Worm (Caenorhabditis elegans) whole organism, L4 larva: ENCODE data around the gene F14E5.2.
A peak's percentile ranks its signal among the peaks of the same experiment; 100 is the strongest.

Experiments used
- D1046.2 ChIP-seq: fragments of 200-800 bp; sonication (Bioruptor generic); IDR thresholded peaks from 2 replicates; pipeline ENCODE4 v1.3.6; 2022; ENCODE audit warnings: missing genetic modification characterization, missing compliant biosample characterization
- F26F4.8 ChIP-seq: fragments of 200-800 bp; sonication (Bioruptor generic); conservative IDR thresholded peaks from 2 replicates; pipeline ENCODE4 v1.3.6; 2022; ENCODE audit warnings: missing genetic modification characterization, missing compliant biosample characterization
- T20F7.1 ChIP-seq: fragments of 200-800 bp; sonication (Bioruptor generic); optimal IDR thresholded peaks from 2 replicates; lab custom pipeline; 2018; ENCODE audit warnings: mild to moderate bottlenecking, missing genetic modification characterization, missing compliant biosample characterization
- Y48G9A.11 ChIP-seq: fragments of 200-800 bp; sonication (Bioruptor generic); IDR thresholded peaks from 2 replicates; pipeline ENCODE4 v1.3.6; 2022; ENCODE audit warnings: missing genetic modification reagents, missing genetic modification characterization, missing compliant biosample characterization
- Y5F2A.4 ChIP-seq: fragments of 200-800 bp; sonication (Bioruptor generic); optimal IDR thresholded peaks from 2 replicates; lab custom pipeline; 2018; ENCODE audit warnings: mild to moderate bottlenecking, missing genetic modification characterization, missing compliant biosample characterization
- Y75B8A.6 ChIP-seq: fragments of 200-800 bp; sonication (Bioruptor generic); IDR thresholded peaks from 2 replicates; pipeline ENCODE4 v1.3.6; 2022; ENCODE audit warnings: missing genetic modification reagents, missing genetic modification characterization, missing compliant biosample characterization
- ZK337.2 ChIP-seq: fragments of 200-800 bp; sonication (Bioruptor generic); IDR thresholded peaks from 2 replicates; pipeline ENCODE4 v1.3.6; 2022; ENCODE audit warnings: missing genetic modification reagents, missing genetic modification characterization, missing compliant biosample characterization
- ZK546.5 ChIP-seq, 2 experiments: sonication (generic microtip); optimal IDR thresholded peaks; 2 replicates each; lab custom pipeline; 2017; ENCODE audit warnings: missing biosample characterization in 2 of 2, missing genetic modification characterization in 2 of 2
- aha-1 ChIP-seq: fragments of 150-350 bp; peaks from one replicate; lab custom pipeline; 2014; ENCODE audit warnings: missing biosample characterization, missing genetic modification characterization
- aly-2 ChIP-seq: sonication (generic microtip); optimal IDR thresholded peaks from 2 replicates; lab custom pipeline; 2018; ENCODE audit warnings: missing biosample characterization, missing genetic modification characterization
- ama-1 ChIP-seq: fragments of 150-350 bp; optimal IDR thresholded peaks from 2 replicates; lab custom pipeline; 2014; ENCODE audit warnings: inconsistent platforms, mixed read lengths
- arid-1 ChIP-seq: fragments of 200-800 bp; sonication (Bioruptor generic); conservative IDR thresholded peaks from 2 replicates; pipeline ENCODE4 v1.3.6; 2022; ENCODE audit warnings: missing genetic modification reagents, missing genetic modification characterization, missing compliant biosample characterization
- ceh-20 ChIP-seq: fragments of 200-800 bp; sonication (Bioruptor generic); IDR thresholded peaks from 2 replicates; pipeline ENCODE4 v1.3.6; 2022; ENCODE audit warnings: missing genetic modification reagents, missing genetic modification characterization, missing compliant biosample characterization
- ces-1 ChIP-seq: fragments of 150-350 bp; sonication (generic microtip); optimal IDR thresholded peaks from 4 replicates; lab custom pipeline; 2014; ENCODE audit warnings: missing biosample characterization, missing genetic modification reagents, missing genetic modification characterization
- ctbp-1 ChIP-seq: fragments of 200-800 bp; sonication (Bioruptor generic); IDR thresholded peaks from 2 replicates; pipeline ENCODE4 v1.3.6; 2022; ENCODE audit warnings: missing genetic modification reagents, missing genetic modification characterization, missing compliant biosample characterization
- daf-12 ChIP-seq: fragments of 150-350 bp; optimal IDR thresholded peaks from 2 replicates; lab custom pipeline; 2014; ENCODE audit warnings: missing biosample characterization, missing genetic modification reagents, missing genetic modification characterization
- daf-19 ChIP-seq: fragments of 200-800 bp; sonication (Bioruptor generic); conservative IDR thresholded peaks from 2 replicates; pipeline ENCODE4 v1.3.6; 2022; ENCODE audit warnings: missing genetic modification characterization, missing compliant biosample characterization
- dmd-8 ChIP-seq: fragments of 200-800 bp; sonication (Bioruptor generic); IDR thresholded peaks from 2 replicates; pipeline ENCODE4 v1.3.6; 2022; ENCODE audit warnings: missing genetic modification characterization, missing compliant biosample characterization
- dpl-1 ChIP-seq: fragments of 150-350 bp; optimal IDR thresholded peaks from 2 replicates; lab custom pipeline; 2014; ENCODE audit warnings: missing biosample characterization, missing genetic modification reagents, missing genetic modification characterization
- duxl-1 ChIP-seq: sonication (generic microtip); optimal IDR thresholded peaks from 2 replicates; lab custom pipeline; 2016; ENCODE audit warnings: mild to moderate bottlenecking, missing genetic modification characterization, moderate library complexity, missing compliant biosample characterization; ENCODE audit not compliant: poor library complexity
- dve-1 ChIP-seq: sonication (generic microtip); optimal IDR thresholded peaks from 2 replicates; lab custom pipeline; 2017; ENCODE audit warnings: antibody characterized with exemption, mild to moderate bottlenecking, missing genetic modification characterization, missing compliant biosample characterization; ENCODE audit not compliant: insufficient read depth
- egl-27 ChIP-seq: sonication (generic microtip); optimal IDR thresholded peaks from 3 replicates; lab custom pipeline; 2017; ENCODE audit warnings: missing biosample characterization, missing genetic modification reagents, missing genetic modification characterization
- egl-43 ChIP-seq: fragments of 200-800 bp; sonication (Bioruptor generic); IDR thresholded peaks from 2 replicates; pipeline ENCODE4 v1.3.6; 2022; ENCODE audit warnings: missing genetic modification reagents, missing genetic modification characterization, missing compliant biosample characterization
- gei-8 ChIP-seq: fragments of 200-800 bp; sonication (Bioruptor generic); optimal IDR thresholded peaks from 2 replicates; lab custom pipeline; 2018; ENCODE audit warnings: mild to moderate bottlenecking, missing genetic modification characterization, missing compliant biosample characterization
- hif-1 ChIP-seq, 2 experiments: sonication (generic microtip); optimal IDR thresholded peaks; 2 replicates each; lab custom pipeline; 2016 to 2017; ENCODE audit warnings: missing compliant biosample characterization in 2 of 2, missing genetic modification characterization in 2 of 2, missing genetic modification reagents in 2 of 2, missing genotype in 2 of 2, mild to moderate bottlenecking in 1 of 2
- hlh-11 ChIP-seq: fragments of 200-800 bp; sonication (Bioruptor generic); optimal IDR thresholded peaks from 2 replicates; lab custom pipeline; 2018; ENCODE audit warnings: mild to moderate bottlenecking, missing genetic modification characterization, missing compliant biosample characterization
- lin-13 ChIP-seq: fragments of 150-350 bp; optimal IDR thresholded peaks from 2 replicates; lab custom pipeline; 2014; ENCODE audit warnings: missing biosample characterization, missing genetic modification reagents, missing genetic modification characterization
- lin-38 ChIP-seq: fragments of 200-800 bp; sonication (Bioruptor generic); IDR thresholded peaks from 2 replicates; pipeline ENCODE4 v1.3.6; 2022; ENCODE audit warnings: missing genetic modification reagents, missing genetic modification characterization, missing compliant biosample characterization
- lir-3 ChIP-seq: sonication (generic microtip); optimal IDR thresholded peaks from 2 replicates; lab custom pipeline; 2016; ENCODE audit warnings: mild to moderate bottlenecking, missing genetic modification characterization, missing compliant biosample characterization
- lsy-2 ChIP-seq, 2 experiments: fragments of 150-350 bp in 1 of 2; sonication (generic microtip) in 1 of 2; optimal IDR thresholded peaks; 2 replicates each; lab custom pipeline; 2014 to 2017; ENCODE audit warnings: missing biosample characterization in 2 of 2, missing genetic modification characterization in 2 of 2
- mdl-1 ChIP-seq, 2 experiments: fragments of 150-350 bp in 1 of 2; sonication (generic microtip) in 1 of 2; optimal IDR thresholded peaks; 2 replicates each; lab custom pipeline; 2014 to 2017; ENCODE audit warnings: missing biosample characterization in 2 of 2, missing genetic modification characterization in 2 of 2
- mep-1 ChIP-seq: fragments of 150-350 bp; sonication (generic microtip); optimal IDR thresholded peaks from 3 replicates; lab custom pipeline; 2014; ENCODE audit warnings: missing biosample characterization, missing genetic modification characterization
- mes-2 ChIP-seq: sonication (generic microtip); optimal IDR thresholded peaks from 2 replicates; lab custom pipeline; 2016; ENCODE audit warnings: missing genotype, mild to moderate bottlenecking, missing genetic modification characterization, missing compliant biosample characterization; ENCODE audit not compliant: poor library complexity, severe bottlenecking
- nhr-102 ChIP-seq: sonication (generic microtip); optimal IDR thresholded peaks from 2 replicates; lab custom pipeline; 2016; ENCODE audit warnings: mild to moderate bottlenecking, missing genetic modification characterization, moderate library complexity, missing compliant biosample characterization
- nhr-42 ChIP-seq: fragments of 200-800 bp; sonication (Bioruptor generic); IDR thresholded peaks from 2 replicates; pipeline ENCODE4 v1.3.6; 2022; ENCODE audit warnings: missing genetic modification characterization, missing compliant biosample characterization
- nhr-76 ChIP-seq: fragments of 150-350 bp; optimal IDR thresholded peaks from 2 replicates; lab custom pipeline; 2014; ENCODE audit warnings: missing biosample characterization, missing genetic modification characterization
- rbr-2 ChIP-seq: sonication (generic microtip); optimal IDR thresholded peaks from 2 replicates; lab custom pipeline; 2016; ENCODE audit warnings: missing genotype, missing genetic modification characterization, missing compliant biosample characterization
- skn-1 ChIP-seq: fragments of 150-350 bp; optimal IDR thresholded peaks from 2 replicates; lab custom pipeline; 2014; ENCODE audit warnings: missing biosample characterization, missing genetic modification characterization
- snpc-1.2 ChIP-seq: fragments of 200-800 bp; sonication (Bioruptor generic); IDR thresholded peaks from 2 replicates; pipeline ENCODE4 v1.3.6; 2022; ENCODE audit warnings: missing genetic modification reagents, missing genetic modification characterization, missing compliant biosample characterization
- snpc-4 ChIP-seq: fragments of 150-350 bp; optimal IDR thresholded peaks from 2 replicates; lab custom pipeline; 2014; ENCODE audit warnings: missing biosample characterization, missing genetic modification characterization
- unc-62 ChIP-seq, 3 experiments: fragments of 150-350 bp in 1 of 3; sonication (generic microtip); optimal IDR thresholded peaks in 2 of 3; peaks in 1 of 3; 1 replicate in 1 of 3; 2 replicates in 2 of 3; lab custom pipeline; 2014 to 2017; ENCODE audit warnings: missing biosample characterization in 3 of 3, missing genetic modification characterization in 3 of 3, missing genetic modification reagents in 3 of 3, missing genotype in 1 of 3
- zfp-3 ChIP-seq: fragments of 200-800 bp; sonication (Bioruptor generic); conservative IDR thresholded peaks from 2 replicates; pipeline ENCODE4 v1.3.6; 2022; ENCODE audit warnings: missing genetic modification reagents, missing genetic modification characterization, missing compliant biosample characterization
- ztf-11 ChIP-seq: fragments of 150-350 bp; optimal IDR thresholded peaks from 2 replicates; lab custom pipeline; 2014; ENCODE audit warnings: missing biosample characterization, missing genetic modification characterization

F14E5.2 gene

DNA sequence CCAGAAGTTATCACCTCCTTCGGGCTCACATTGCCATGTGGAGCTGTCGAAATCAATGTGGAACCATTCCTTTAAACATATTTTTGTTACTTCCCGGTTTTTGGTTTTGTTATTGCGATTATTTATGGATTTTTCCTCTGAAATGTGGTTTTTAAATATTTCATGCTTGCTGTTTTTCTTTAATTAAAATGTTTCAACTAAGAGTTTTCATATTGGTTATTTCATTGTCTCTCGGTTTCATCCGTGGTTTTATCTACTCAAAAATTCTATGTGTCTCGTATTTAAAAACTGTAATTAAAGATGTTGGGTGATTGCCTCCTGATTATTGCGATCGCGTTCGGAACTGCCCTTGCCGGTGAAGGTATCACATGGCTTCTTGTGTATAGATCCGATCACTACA lies 38.2 kb upstream of the F14E5.2 start, which contains the start of gene F22B5.10:
F22B5.10 (plus strand) TSS at position 301 of the 400 bp plus-strand sequence.
- TF ChIP-seq daf-12 (tag; lab: Kevin White, UChicago) (no peak), lin-38 (peak; percentile 23; the same call in 1 of the 2 replicates), ama-1 (lab: Kevin White, UChicago) (peak; percentile 49)

DNA sequence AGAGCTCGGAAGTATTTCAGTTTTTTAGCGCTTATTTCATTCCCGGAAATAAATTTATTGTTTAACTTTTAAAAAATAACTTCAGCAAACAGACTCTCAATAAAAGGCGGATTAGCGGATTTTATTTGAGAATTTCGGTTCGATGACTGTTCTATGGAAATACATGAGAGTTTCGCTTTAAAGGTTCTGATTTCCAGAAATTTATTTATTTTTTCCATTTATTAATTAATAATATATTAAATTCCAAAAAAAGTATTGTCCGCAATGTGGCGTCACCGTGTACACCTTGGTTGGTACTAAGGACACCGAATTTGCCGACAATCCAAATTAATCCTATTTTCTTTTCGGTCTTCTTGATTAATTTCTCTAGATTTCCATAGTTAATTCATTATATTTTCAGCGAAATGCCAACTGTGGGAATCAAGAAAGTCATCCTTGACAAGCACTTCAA lies 35.8 kb upstream of the F14E5.2 start, which contains the start of gene fars-3:
fars-3 (plus strand) TSS at position 401 of the 451 bp plus-strand sequence.
- TF ChIP-seq nhr-102 (tag; lab: Kevin White, UChicago) (peak; percentile 27), F26F4.8 (GFP tag; lab: Robert Waterston, UW) (no peak), snpc-1.2 (peak; percentile 64; the same call in 1 of the 2 replicates), Y48G9A.11 (GFP tag; lab: Robert Waterston, UW) (no peak), lsy-2 (tag; optimal IDR thresholded peaks at IDR 0.05; lab: Kevin White, UChicago) (peak in 1 of 2 experiments; percentile 66), ces-1 (GFP tag; lab: Kevin White, UChicago) (no peak), rbr-2 (tag; lab: Kevin White, UChicago) (peak; percentile 25), dmd-8 (no peak), unc-62 (GFP tag; optimal IDR thresholded peaks at IDR 0.05 in 1 of 2; lab: Kevin White, UChicago) (no peak), unc-62 (tag; optimal IDR thresholded peaks at IDR 0.05; lab: Kevin White, UChicago) (no peak), arid-1 (peak; percentile 14; the same call in 1 of the 2 replicates), ztf-11 (no peak), mep-1 (tag; lab: Kevin White, UChicago) (peak; percentile 76), dpl-1 (GFP tag; lab: Kevin White, UChicago) (peak; percentile 45), duxl-1 (tag; lab: Kevin White, UChicago) (peak; percentile 37), D1046.2 (GFP tag; lab: Robert Waterston, UW) (no peak), aly-2 (tag; lab: Kevin White, UChicago) (no peak), lin-38 (peak; percentile 67; the same call in 1 of the 2 replicates), daf-19 (GFP tag; lab: Robert Waterston, UW) (no peak), Y75B8A.6 (GFP tag; lab: Robert Waterston, UW) (no peak), nhr-42 (GFP tag; lab: Robert Waterston, UW) (no peak), zfp-3 (GFP tag; lab: Robert Waterston, UW) (0 out of 2 replicates have a peak, but pooled peaks have one; percentile 10), ctbp-1 (peak; percentile 43; the same call in 1 of the 2 replicates), mes-2 (tag; lab: Kevin White, UChicago) (peak; percentile 65)

DNA sequence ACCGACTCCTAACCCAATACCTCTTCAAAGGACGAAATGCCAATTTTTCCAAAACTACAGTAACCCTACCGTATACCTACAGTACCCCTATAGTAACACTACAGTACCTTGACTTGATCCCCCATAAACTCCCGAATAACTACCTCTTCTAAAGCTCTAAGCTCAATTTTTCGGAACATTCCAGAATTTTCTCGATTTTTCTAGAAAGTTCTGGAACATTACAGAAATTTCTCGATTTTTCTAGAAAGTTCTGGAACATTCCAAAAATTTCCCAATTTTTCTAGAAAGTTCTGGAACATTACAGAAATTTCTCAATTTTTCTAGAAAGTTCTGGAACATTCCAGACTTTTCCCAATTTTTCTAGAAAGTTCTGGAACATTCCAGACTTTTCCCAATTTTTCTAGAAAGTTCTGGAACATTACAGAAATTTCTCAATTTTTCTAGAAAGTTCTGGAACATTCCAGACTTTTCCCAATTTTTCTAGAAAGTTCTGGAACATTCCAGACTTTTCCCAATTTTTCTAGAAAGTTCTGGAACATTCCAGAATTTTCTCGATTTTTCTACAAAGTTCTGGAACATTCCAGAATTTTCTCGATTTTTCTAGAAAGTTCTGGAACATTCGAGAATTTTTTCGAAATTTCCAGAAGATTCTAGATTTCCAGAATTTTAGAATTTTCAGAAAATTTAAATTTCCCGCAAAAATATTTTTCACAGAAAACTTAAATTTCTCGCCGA lies 31.3 kb upstream of the F14E5.2 start:
- peak; percentile 34; the same call in 1 of the 2 replicates for TF ChIP-seq arid-1
- TF ChIP-seq, all 104 proteins: peak for 1; not testable (repeated sequence) for 103

DNA sequence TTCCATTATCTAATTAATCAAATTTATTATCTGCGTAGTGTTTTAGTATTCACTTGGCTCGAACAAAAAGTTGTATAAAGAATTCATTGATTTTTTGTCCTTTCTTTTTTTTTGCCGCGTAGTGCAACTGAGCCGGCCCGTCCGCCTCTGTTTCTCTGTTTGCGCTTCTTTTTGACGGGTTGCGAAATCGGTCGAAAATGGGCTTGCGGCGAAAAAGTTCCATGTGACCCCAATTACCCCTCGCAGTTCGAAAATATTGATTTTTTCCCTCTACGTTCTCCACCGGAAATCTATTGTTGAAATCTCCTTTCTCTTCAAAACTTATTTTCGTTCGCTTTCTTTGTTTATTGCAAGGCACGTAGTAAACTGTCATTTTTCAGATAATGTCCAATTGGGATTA lies 28.8 kb upstream of the F14E5.2 start, which contains the start of gene zyg-9:
zyg-9 (plus strand) TSS at position 381 of the 400 bp plus-strand sequence.
- no peak for TF ChIP-seq gei-8 (GFP tag; lab: Kevin White, UChicago)
- TF ChIP-seq mdl-1 (tag; optimal IDR thresholded peaks at IDR 0.05; lab: Kevin White, UChicago): no peak
- no peak for TF ChIP-seq T20F7.1 (GFP tag; lab: Kevin White, UChicago)
- no peak for TF ChIP-seq lin-38
- TF ChIP-seq nhr-76 (tag; lab: Kevin White, UChicago): no peak
- no peak for TF ChIP-seq aly-2 (tag; lab: Kevin White, UChicago)
- TF ChIP-seq dve-1: peak; percentile 7
- TF ChIP-seq skn-1: no peak
- TF ChIP-seq ama-1 (lab: Kevin White, UChicago): no peak
- TF ChIP-seq ZK546.5 (tag; optimal IDR thresholded peaks at IDR 0.05; lab: Kevin White, UChicago): no peak
- peak; percentile 24 for TF ChIP-seq hlh-11 (tag; lab: Kevin White, UChicago)
- no peak for TF ChIP-seq Y5F2A.4 (GFP tag; lab: Kevin White, UChicago)
- no peak for TF ChIP-seq snpc-4 (tag; lab: Kevin White, UChicago)
- TF ChIP-seq aha-1 (tag; lab: Kevin White, UChicago): peak; percentile 64
- TF ChIP-seq hif-1 (tag; optimal IDR thresholded peaks at IDR 0.05; lab: Kevin White, UChicago): peak in 1 of 2 experiments; percentile 22
- no peak for TF ChIP-seq ZK337.2 (GFP tag; lab: Robert Waterston, UW)
- TF ChIP-seq egl-43 (GFP tag; lab: Robert Waterston, UW): peak; percentile 28; the same call in 1 of the 2 replicates
- TF ChIP-seq egl-27 (tag; lab: Kevin White, UChicago): no peak
- no peak for TF ChIP-seq Y75B8A.6 (GFP tag; lab: Robert Waterston, UW)
- TF ChIP-seq lin-13 (GFP tag; lab: Kevin White, UChicago): no peak
- no peak for TF ChIP-seq ceh-20 (GFP tag; lab: Robert Waterston, UW)
- no peak for TF ChIP-seq lir-3 (tag; lab: Kevin White, UChicago)
